Fruit fly (Drosophila melanogaster): ENCODE measurements around the gene CG3224.

CG3224 gene

dm6 chrX:6694979-6695388, 33.7 kb upstream of the CG3224 start, which contains the start of gene CG14442:
Gene CG14442 (minus strand): TSS chrX:6695007.
- TF ChIP-seq CG33017 (tag; optimal IDR thresholded peaks at IDR 0.05), result peak; percentile 30
- TF ChIP-seq CG7101 (tag; optimal IDR thresholded peaks at IDR 0.05), result peak; percentile 76
- TF ChIP-seq toe (GFP tag; optimal IDR thresholded peaks at IDR 0.05), result no peak
- TF ChIP-seq cnc (optimal IDR thresholded peaks at IDR 0.05), result no peak
- TF ChIP-seq CG5204 (GFP tag; optimal IDR thresholded peaks at IDR 0.05), result no peak
- TF ChIP-seq CG11617 (GFP tag; optimal IDR thresholded peaks at IDR 0.05), result peak; percentile 65
- TF ChIP-seq CG12768 (GFP tag; optimal IDR thresholded peaks at IDR 0.05), result no peak
- no peak for TF ChIP-seq kay (GFP tag; ENCODE audit: borderline replicate concordance)
- TF ChIP-seq cic (GFP tag; optimal IDR thresholded peaks at IDR 0.05), result no peak
- TF ChIP-seq CG14711 (tag; optimal IDR thresholded peaks at IDR 0.05), result peak; percentile 68
- TF ChIP-seq Crg-1 (GFP tag; optimal IDR thresholded peaks at IDR 0.05), result peak; percentile 62
- TF ChIP-seq Hr96 (GFP tag; optimal IDR thresholded peaks at IDR 0.05), result no peak
- TF ChIP-seq ovo (GFP tag; optimal IDR thresholded peaks at IDR 0.05), result peak; percentile 28
- TF ChIP-seq CG1620 (GFP tag; optimal IDR thresholded peaks at IDR 0.05), result peak; percentile 70
- TF ChIP-seq Clk (GFP tag; optimal IDR thresholded peaks at IDR 0.05), result no peak
- TF ChIP-seq tj (GFP tag; optimal IDR thresholded peaks at IDR 0.05), result no peak
- peak; percentile 59 for TF ChIP-seq Mnt (GFP tag; optimal IDR thresholded peaks at IDR 0.05)
- TF ChIP-seq CG7045 (GFP tag; optimal IDR thresholded peaks at IDR 0.05), result no peak
- TF ChIP-seq bab1 (GFP tag; optimal IDR thresholded peaks at IDR 0.05), result peak; percentile 69
- peak; percentile 41 for TF ChIP-seq pad (GFP tag; optimal IDR thresholded peaks at IDR 0.05)

- no peak for TF ChIP-seq Clk (GFP tag; optimal IDR thresholded peaks at IDR 0.05)
- no peak for TF ChIP-seq toe (GFP tag; optimal IDR thresholded peaks at IDR 0.05)
- TF ChIP-seq bab1 (GFP tag; optimal IDR thresholded peaks at IDR 0.05), result peak; percentile 32
- no peak for TF ChIP-seq Crg-1 (GFP tag; optimal IDR thresholded peaks at IDR 0.05)
- no peak for TF ChIP-seq CG7101 (tag; optimal IDR thresholded peaks at IDR 0.05)
- TF ChIP-seq tj (GFP tag; optimal IDR thresholded peaks at IDR 0.05), result peak; percentile 58
- TF ChIP-seq CG5204 (GFP tag; optimal IDR thresholded peaks at IDR 0.05), result no peak
- no peak for TF ChIP-seq CG1620 (GFP tag; optimal IDR thresholded peaks at IDR 0.05)
- no peak for TF ChIP-seq CG11617 (GFP tag; optimal IDR thresholded peaks at IDR 0.05)
- no peak for TF ChIP-seq CG7045 (GFP tag; optimal IDR thresholded peaks at IDR 0.05)
- TF ChIP-seq CG12768 (GFP tag; optimal IDR thresholded peaks at IDR 0.05), result no peak
- TF ChIP-seq CG33017 (tag; optimal IDR thresholded peaks at IDR 0.05), result no peak
- TF ChIP-seq kay (GFP tag; ENCODE audit: borderline replicate concordance), result no peak
- TF ChIP-seq cnc (optimal IDR thresholded peaks at IDR 0.05), result no peak
- no peak for TF ChIP-seq pad (GFP tag; optimal IDR thresholded peaks at IDR 0.05)
- TF ChIP-seq ovo (GFP tag; optimal IDR thresholded peaks at IDR 0.05), result no peak
- no peak for TF ChIP-seq CG14711 (tag; optimal IDR thresholded peaks at IDR 0.05)
- TF ChIP-seq Mnt (GFP tag; optimal IDR thresholded peaks at IDR 0.05), result peak; percentile 41
- TF ChIP-seq cic (GFP tag; optimal IDR thresholded peaks at IDR 0.05), result peak; percentile 81
- TF ChIP-seq Hr96 (GFP tag; optimal IDR thresholded peaks at IDR 0.05), result no peak
These were observed 33.0 kb upstream of the CG3224 start for dm6 chrX:6694105-6694788.

- TF ChIP-seq pad (GFP tag; optimal IDR thresholded peaks at IDR 0.05) (peak; percentile 4), CG7045 (GFP tag; optimal IDR thresholded peaks at IDR 0.05) (no peak), CG1620 (GFP tag; optimal IDR thresholded peaks at IDR 0.05) (peak; percentile 31), CG11617 (GFP tag; optimal IDR thresholded peaks at IDR 0.05) (peak; percentile 19), Mnt (GFP tag; optimal IDR thresholded peaks at IDR 0.05) (peak; percentile 12), tj (GFP tag; optimal IDR thresholded peaks at IDR 0.05) (peak; percentile 8)
These were observed 27.5 kb upstream of the CG3224 start, which contains the start of gene CG3184 for dm6 chrX:6688620-6689400. Gene CG3184 (minus strand): TSS chrX:6688774.

- no peak for TF ChIP-seq Clk (GFP tag; optimal IDR thresholded peaks at IDR 0.05)
- TF ChIP-seq CG1620 (GFP tag; optimal IDR thresholded peaks at IDR 0.05), result no peak
- no peak for TF ChIP-seq ovo (GFP tag; optimal IDR thresholded peaks at IDR 0.05)
- TF ChIP-seq CG12768 (GFP tag; optimal IDR thresholded peaks at IDR 0.05), result no peak
- TF ChIP-seq CG33017 (tag; optimal IDR thresholded peaks at IDR 0.05), result no peak
- no peak for TF ChIP-seq Mnt (GFP tag; optimal IDR thresholded peaks at IDR 0.05)
- no peak for TF ChIP-seq Hr96 (GFP tag; optimal IDR thresholded peaks at IDR 0.05)
- TF ChIP-seq cnc (optimal IDR thresholded peaks at IDR 0.05), result no peak
- TF ChIP-seq cic (GFP tag; optimal IDR thresholded peaks at IDR 0.05), result no peak
- TF ChIP-seq CG14711 (tag; optimal IDR thresholded peaks at IDR 0.05), result no peak
- no peak for TF ChIP-seq tj (GFP tag; optimal IDR thresholded peaks at IDR 0.05)
- no peak for TF ChIP-seq CG11617 (GFP tag; optimal IDR thresholded peaks at IDR 0.05)
- no peak for TF ChIP-seq CG7101 (tag; optimal IDR thresholded peaks at IDR 0.05)
- TF ChIP-seq CG5204 (GFP tag; optimal IDR thresholded peaks at IDR 0.05), result no peak
- TF ChIP-seq toe (GFP tag; optimal IDR thresholded peaks at IDR 0.05), result no peak
These were observed 26.0 kb upstream of the CG3224 start, which contains the start of gene CG44303 for dm6 chrX:6687267-6687666. Gene CG44303 (minus strand): TSS chrX:6687420.

dm6 chrX:6683635-6684499, 22.6 kb upstream of the CG3224 start, which contains the start of gene Pink1:
Gene Pink1 (plus strand): TSS chrX:6683798.
- TF ChIP-seq bab1 (GFP tag; optimal IDR thresholded peaks at IDR 0.05) (peak; percentile 58), tj (GFP tag; optimal IDR thresholded peaks at IDR 0.05) (peak; percentile 38), Mnt (GFP tag; optimal IDR thresholded peaks at IDR 0.05) (peak; percentile 73), CG7101 (tag; optimal IDR thresholded peaks at IDR 0.05) (peak; percentile 19), cic (GFP tag; optimal IDR thresholded peaks at IDR 0.05) (peak; percentile 3), cnc (optimal IDR thresholded peaks at IDR 0.05) (no peak), CG12768 (GFP tag; optimal IDR thresholded peaks at IDR 0.05) (no peak), Crg-1 (GFP tag; optimal IDR thresholded peaks at IDR 0.05) (no peak)

Data from whole organism, adult.